Worm (Caenorhabditis elegans): ENCODE data around the gene sec-15.

sec-15 gene

ce11 chrX:8859538-8859937 is 24.0 kb upstream of the sec-15 start:
- TF ChIP-seq sox-2 (GFP tag; IDR thresholded peaks at IDR 0.05): no peak
- TF ChIP-seq pha-4 (tag; optimal IDR thresholded peaks at IDR 0.05): no peak

DNA sequence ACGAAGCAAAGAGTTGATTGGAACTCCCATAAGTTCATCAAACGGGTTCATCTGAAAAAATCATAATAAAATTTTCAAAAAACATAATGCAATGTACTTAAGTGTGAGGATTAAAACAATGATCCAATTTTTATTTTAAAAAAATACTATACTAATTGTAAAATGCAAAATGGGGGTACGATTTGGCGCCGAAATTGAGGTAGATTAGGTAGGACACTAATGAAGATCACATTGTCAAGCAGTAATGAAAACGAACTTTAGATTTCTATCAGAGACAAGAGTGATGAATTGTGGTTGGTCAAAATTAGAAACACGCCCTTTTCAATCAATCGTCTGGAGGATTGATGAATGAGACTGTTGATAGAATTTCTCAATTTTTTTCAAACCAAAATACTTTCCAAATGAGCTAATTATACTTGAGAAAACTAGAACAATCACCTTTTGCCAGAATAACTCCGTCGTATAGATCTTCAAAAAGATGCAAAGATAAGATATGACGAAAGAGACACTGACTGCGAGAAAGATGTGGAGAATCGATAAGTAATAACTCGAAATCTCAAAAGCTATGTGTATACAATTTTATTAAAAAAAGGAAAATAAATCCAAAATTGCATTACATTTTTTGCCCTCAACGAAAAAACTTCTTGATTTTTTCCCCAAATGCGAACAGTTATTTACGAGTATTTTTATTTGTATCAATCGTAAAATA is 22.5 kb upstream of the sec-15 start, which contains the start of gene C06E2.5:
C06E2.5 (minus strand) TSS at position 51 of the 709 bp plus-strand sequence.
- TF ChIP-seq elt-2 (tag; optimal IDR thresholded peaks at IDR 0.05) (no peak), ceh-22 (tag; optimal IDR thresholded peaks at IDR 0.05) (no peak), ztf-16 (tag; optimal IDR thresholded peaks at IDR 0.05) (no peak), nfya-1 (tag; optimal IDR thresholded peaks at IDR 0.05) (no peak), ceh-45 (GFP tag; IDR thresholded peaks at IDR 0.05) (no peak), ceh-6 (GFP tag; optimal IDR thresholded peaks at IDR 0.05) (no peak), nhr-11 (tag; optimal IDR thresholded peaks at IDR 0.05) (no peak), unc-42 (tag; optimal IDR thresholded peaks at IDR 0.05) (no peak), unc-86 (tag; optimal IDR thresholded peaks at IDR 0.05) (no peak), hlh-15 (tag; optimal IDR thresholded peaks at IDR 0.05) (no peak), pha-4 (tag; optimal IDR thresholded peaks at IDR 0.05) (no peak), eyg-1 (tag; optimal IDR thresholded peaks at IDR 0.05) (no peak), ref-2 (tag; optimal IDR thresholded peaks at IDR 0.05) (no peak), ceh-18 (tag; optimal IDR thresholded peaks at IDR 0.05) (no peak), ceh-31 (tag; optimal IDR thresholded peaks at IDR 0.05) (no peak)

- TF ChIP-seq ttx-3 (tag; optimal IDR thresholded peaks at IDR 0.05) (no peak), ceh-24 (tag; optimal IDR thresholded peaks at IDR 0.05) (no peak), pha-2 (tag; optimal IDR thresholded peaks at IDR 0.05) (no peak), elt-2 (tag; optimal IDR thresholded peaks at IDR 0.05) (no peak), pqm-1 (tag; optimal IDR thresholded peaks at IDR 0.05) (no peak), nhr-232 (tag; optimal IDR thresholded peaks at IDR 0.05) (no peak), C38D4.7 (GFP tag; optimal IDR thresholded peaks at IDR 0.05) (no peak), hlh-6 (tag; optimal IDR thresholded peaks at IDR 0.05) (no peak), ceh-9 (tag; optimal IDR thresholded peaks at IDR 0.05) (no peak), lim-6 (tag; optimal IDR thresholded peaks at IDR 0.05) (no peak), elt-4 (tag; optimal IDR thresholded peaks at IDR 0.05) (no peak), unc-55 (GFP tag; optimal IDR thresholded peaks at IDR 0.05) (no peak), T23F11.4 (GFP tag; optimal IDR thresholded peaks at IDR 0.05) (no peak), ama-1 (optimal IDR thresholded peaks at IDR 0.05) (no peak)
Observed at ce11 chrX:8854409-8854808, 18.9 kb upstream of the sec-15 start.

DNA sequence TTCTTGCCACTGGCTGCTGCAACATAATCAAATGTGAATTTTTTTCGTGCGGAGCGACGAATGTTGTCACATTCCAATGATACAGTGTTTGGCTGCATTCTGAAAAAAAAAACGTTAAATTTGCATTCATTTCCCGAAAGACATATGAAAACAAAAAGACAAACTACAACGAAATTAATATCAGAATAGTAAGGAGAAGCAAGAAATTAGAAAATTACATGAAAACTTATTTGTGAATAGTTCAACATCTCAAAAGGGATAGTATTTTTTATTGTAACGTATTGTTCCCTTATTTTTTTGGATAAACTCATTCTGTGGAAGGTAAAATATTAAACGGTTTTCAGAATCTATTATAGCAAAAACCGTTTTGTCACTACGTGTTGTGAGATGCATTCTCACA is 18.0 kb upstream of the sec-15 start, which contains the start of gene sprp-4:
sprp-4 (minus strand) TSS at position 101 of the 400 bp plus-strand sequence.
- TF ChIP-seq lim-6 (tag; optimal IDR thresholded peaks at IDR 0.05) (no peak), sdc-2 (tag; optimal IDR thresholded peaks at IDR 0.05) (no peak), ceh-9 (tag; optimal IDR thresholded peaks at IDR 0.05) (no peak), hlh-30 (tag; optimal IDR thresholded peaks at IDR 0.05; ENCODE audit: insufficient read depth) (no peak), madf-2 (tag; optimal IDR thresholded peaks at IDR 0.05) (no peak), ets-4 (tag; optimal IDR thresholded peaks at IDR 0.05) (no peak), ama-1 (optimal IDR thresholded peaks at IDR 0.05) (no peak), dve-1 (tag; optimal IDR thresholded peaks at IDR 0.05) (no peak), pha-4 (tag; optimal IDR thresholded peaks at IDR 0.05) (no peak), fkh-10 (GFP tag; optimal IDR thresholded peaks at IDR 0.05) (no peak), tbx-7 (tag; optimal IDR thresholded peaks at IDR 0.05) (no peak), K09A11.1 (tag; optimal IDR thresholded peaks at IDR 0.05; ENCODE audit: insufficient read depth) (no peak), pat-9 (tag; optimal IDR thresholded peaks at IDR 0.05) (no peak), ceh-24 (tag; optimal IDR thresholded peaks at IDR 0.05) (no peak), ceh-22 (tag; optimal IDR thresholded peaks at IDR 0.05) (no peak), nhr-11 (tag; optimal IDR thresholded peaks at IDR 0.05) (no peak), ceh-31 (tag; optimal IDR thresholded peaks at IDR 0.05) (no peak)

Measured in whole organism, late embryonic.